Worm (Caenorhabditis elegans) whole organism, young adult: Measurements from ENCODE around the gene F57C7.4.

Experiments
- K12H6.12 ChIP-seq: fragments of 200-800 bp; sonication (Bioruptor generic); optimal IDR thresholded peaks from 2 replicates; lab custom pipeline; 2018; ENCODE audit warnings: mild to moderate bottlenecking, missing genetic modification characterization, missing compliant biosample characterization
- Y53G8AR.9 ChIP-seq: fragments of 200-800 bp; sonication (Bioruptor generic); conservative IDR thresholded peaks from 2 replicates; pipeline ENCODE4 v1.3.6; 2022; ENCODE audit warnings: missing genetic modification reagents, missing genetic modification characterization, missing compliant biosample characterization
- efl-1 ChIP-seq: fragments of 150-350 bp; optimal IDR thresholded peaks from 2 replicates; lab custom pipeline; 2014; ENCODE audit warnings: missing biosample characterization, missing genetic modification reagents, missing genetic modification characterization

DNA sequence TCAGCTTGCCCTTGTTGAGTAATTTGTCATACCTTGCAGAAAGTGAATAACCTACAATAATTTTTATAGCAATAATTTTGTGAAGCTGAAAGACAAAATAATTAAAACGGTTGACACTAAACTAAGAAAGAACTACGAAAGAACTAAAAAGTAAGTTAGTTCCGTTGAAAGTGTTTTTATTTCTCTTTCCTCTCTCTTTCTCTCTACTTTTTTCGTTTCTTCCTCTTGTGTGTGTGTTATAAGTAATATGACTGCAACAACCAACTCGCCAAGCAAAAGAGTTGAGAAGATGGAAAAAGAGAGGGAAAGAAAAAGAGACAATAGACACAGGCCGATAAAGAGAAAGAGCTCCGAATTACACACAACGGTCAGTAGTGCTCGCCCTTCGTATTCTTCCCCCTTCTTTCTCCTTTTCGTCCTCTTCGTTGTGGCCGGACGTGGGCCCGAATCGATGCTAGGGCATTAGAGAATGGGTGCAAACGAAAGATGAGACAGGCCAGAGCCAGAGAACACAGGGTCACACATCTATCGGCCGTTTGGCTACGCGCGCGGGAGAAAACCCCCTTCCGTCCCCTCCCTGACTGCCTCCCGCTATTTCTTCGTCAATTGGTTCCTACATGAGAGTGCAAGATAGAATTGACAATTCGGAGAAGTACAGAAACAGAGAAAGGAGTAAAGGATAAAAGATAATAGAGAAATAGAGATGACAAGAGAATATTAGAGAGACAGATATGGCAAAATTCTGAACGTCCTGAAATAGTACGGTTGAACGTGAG, 34.0 kb downstream of the F57C7.4 start, which contains the start of gene syd-2:
- TF ChIP-seq K12H6.12 (peak; percentile 88), efl-1 (GFP tag; lab: Kevin White, UChicago) (no peak), Y53G8AR.9 (GFP tag; lab: Robert Waterston, UW) (no peak)
